Worm (Caenorhabditis elegans) whole organism, L3 larva: ENCODE data around the gene egl-23.

Experiments
- R02D3.7 ChIP-seq: fragments of 150-350 bp; optimal IDR thresholded peaks from 2 replicates; lab custom pipeline; 2014; ENCODE audit warnings: missing biosample characterization, missing genetic modification characterization
- aly-2 ChIP-seq: fragments of 150-350 bp; optimal IDR thresholded peaks from 2 replicates; lab custom pipeline; 2014; ENCODE audit warnings: missing biosample characterization, missing genetic modification characterization
- ama-1 ChIP-seq: fragments of 150-350 bp; optimal IDR thresholded peaks from 2 replicates; lab custom pipeline; 2018
- ceh-16 ChIP-seq: sonication (generic microtip); optimal IDR thresholded peaks from 2 replicates; lab custom pipeline; 2017; ENCODE audit warnings: missing biosample characterization, missing genetic modification characterization
- ceh-28 ChIP-seq: fragments of 150-350 bp; optimal IDR thresholded peaks from 2 replicates; lab custom pipeline; 2014; ENCODE audit warnings: missing biosample characterization, missing genetic modification reagents, missing genetic modification characterization
- egl-27 ChIP-seq: sonication (generic microtip); optimal IDR thresholded peaks from 4 replicates; lab custom pipeline; 2017; ENCODE audit warnings: missing biosample characterization, missing genetic modification reagents, missing genetic modification characterization
- egl-5 ChIP-seq: fragments of 150-350 bp; optimal IDR thresholded peaks from 2 replicates; lab custom pipeline; 2017; ENCODE audit warnings: missing biosample characterization, missing genetic modification reagents, missing genetic modification characterization, inconsistent platforms
- elt-2 ChIP-seq: sonication (generic microtip); optimal IDR thresholded peaks from 2 replicates; lab custom pipeline; 2016; ENCODE audit warnings: missing genetic modification reagents, mild to moderate bottlenecking, missing genetic modification characterization, missing compliant biosample characterization
- elt-3 ChIP-seq, 3 experiments: fragments of 150-350 bp in 1 of 3; sonication (generic microtip) in 2 of 3; optimal IDR thresholded peaks; 2 replicates in 2 of 3; 4 replicates in 1 of 3; lab custom pipeline; 2014 to 2017; ENCODE audit warnings: missing biosample characterization in 3 of 3, missing genetic modification characterization in 3 of 3
- eor-1 ChIP-seq, 2 experiments: fragments of 150-350 bp; optimal IDR thresholded peaks; 2 replicates each; lab custom pipeline; 2014 to 2018; ENCODE audit warnings: missing biosample characterization in 2 of 2, missing genetic modification characterization in 2 of 2
- fkh-2 ChIP-seq: fragments of 150-350 bp; optimal IDR thresholded peaks from 2 replicates; lab custom pipeline; 2014; ENCODE audit warnings: missing biosample characterization, missing genetic modification reagents, missing genetic modification characterization
- hmg-11 ChIP-seq: sonication (generic microtip); optimal IDR thresholded peaks from 2 replicates; lab custom pipeline; 2016; ENCODE audit warnings: missing genetic modification characterization, missing compliant biosample characterization
- mdl-1 ChIP-seq: fragments of 150-350 bp; optimal IDR thresholded peaks from 2 replicates; lab custom pipeline; 2014; ENCODE audit warnings: missing biosample characterization, missing genetic modification characterization
- mml-1 ChIP-seq: fragments of 150-350 bp; sonication (generic microtip); optimal IDR thresholded peaks from 3 replicates; lab custom pipeline; 2014; ENCODE audit warnings: missing biosample characterization, missing genetic modification characterization
- nhr-23 ChIP-seq: fragments of 150-350 bp; optimal IDR thresholded peaks from 2 replicates; lab custom pipeline; 2014; ENCODE audit warnings: missing biosample characterization, missing genetic modification reagents, missing genetic modification characterization
- nhr-237 ChIP-seq: fragments of 150-350 bp; optimal IDR thresholded peaks from 2 replicates; lab custom pipeline; 2014; ENCODE audit warnings: missing biosample characterization, missing genetic modification characterization
- nhr-28 ChIP-seq: fragments of 150-350 bp; optimal IDR thresholded peaks from 2 replicates; lab custom pipeline; 2014; ENCODE audit warnings: missing biosample characterization, missing genetic modification characterization
- nhr-67 ChIP-seq: fragments of 150-350 bp; optimal IDR thresholded peaks from 2 replicates; lab custom pipeline; 2014; ENCODE audit warnings: missing biosample characterization, missing genetic modification characterization
- nhr-76 ChIP-seq: fragments of 150-350 bp; sonication (generic microtip); optimal IDR thresholded peaks from 5 replicates; lab custom pipeline; 2014; ENCODE audit warnings: missing biosample characterization, missing genetic modification characterization
- nhr-77 ChIP-seq: fragments of 150-350 bp; optimal IDR thresholded peaks from 2 replicates; lab custom pipeline; 2014; ENCODE audit warnings: missing biosample characterization, missing genetic modification characterization
- pqm-1 ChIP-seq: fragments of 150-350 bp; optimal IDR thresholded peaks from 2 replicates; lab custom pipeline; 2017; ENCODE audit warnings: missing biosample characterization, missing genetic modification characterization, inconsistent platforms
- skn-1 ChIP-seq: fragments of 150-350 bp; optimal IDR thresholded peaks from 2 replicates; lab custom pipeline; 2014; ENCODE audit warnings: missing biosample characterization, missing genetic modification characterization
- snpc-4 ChIP-seq: fragments of 150-350 bp; optimal IDR thresholded peaks from 2 replicates; lab custom pipeline; 2014; ENCODE audit warnings: missing biosample characterization, missing genetic modification characterization
- tbx-2 ChIP-seq: sonication (generic microtip); optimal IDR thresholded peaks from 2 replicates; lab custom pipeline; 2016; ENCODE audit warnings: mild to moderate bottlenecking, missing genetic modification characterization, missing compliant biosample characterization
- unc-39 ChIP-seq: sonication (generic microtip); optimal IDR thresholded peaks from 4 replicates; lab custom pipeline; 2017; ENCODE audit warnings: missing biosample characterization, missing genetic modification characterization
- zag-1 ChIP-seq: fragments of 150-350 bp; optimal IDR thresholded peaks from 2 replicates; lab custom pipeline; 2014; ENCODE audit warnings: missing biosample characterization, missing genetic modification characterization

egl-23 gene

DNA sequence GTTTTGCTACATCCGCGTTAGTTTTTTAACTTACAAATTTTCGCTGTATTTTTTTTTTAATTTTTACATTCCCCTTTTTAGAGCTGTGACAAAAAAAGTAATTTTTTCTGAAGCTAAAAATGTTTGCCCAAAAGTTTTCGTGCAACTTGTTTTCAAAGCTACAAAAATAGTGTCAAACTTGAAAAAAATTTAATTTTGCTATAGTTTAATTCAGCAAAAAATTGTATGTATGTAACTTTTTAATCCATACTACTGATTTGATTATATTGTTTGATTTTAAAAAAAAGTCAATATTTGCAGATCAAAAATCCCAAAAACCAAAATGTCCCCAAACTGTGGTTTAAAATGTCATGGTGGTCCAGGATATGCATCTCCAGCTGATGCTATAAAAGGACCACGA, 62.0 kb downstream of the egl-23 start, which contains the start of gene semo-1:
semo-1 (plus strand) TSS at position 301 of the 400 bp plus-strand sequence.
- TF ChIP-seq elt-2 (tag; lab: Kevin White, UChicago) (no peak), tbx-2 (no peak), mml-1 (tag; lab: Kevin White, UChicago) (no peak), nhr-76 (tag; lab: Kevin White, UChicago) (no peak), unc-39 (no peak), pqm-1 (tag; lab: Kevin White, UChicago) (no peak), zag-1 (tag; lab: Kevin White, UChicago) (no peak), hmg-11 (no peak), eor-1 (tag; optimal IDR thresholded peaks at IDR 0.05; lab: Kevin White, UChicago) (no peak), R02D3.7 (tag; lab: Kevin White, UChicago) (no peak), nhr-23 (tag; lab: Kevin White, UChicago) (no peak), ama-1 (lab: Kevin White, UChicago) (no peak), mdl-1 (tag; lab: Kevin White, UChicago) (no peak), nhr-28 (tag; lab: Kevin White, UChicago) (no peak)

DNA sequence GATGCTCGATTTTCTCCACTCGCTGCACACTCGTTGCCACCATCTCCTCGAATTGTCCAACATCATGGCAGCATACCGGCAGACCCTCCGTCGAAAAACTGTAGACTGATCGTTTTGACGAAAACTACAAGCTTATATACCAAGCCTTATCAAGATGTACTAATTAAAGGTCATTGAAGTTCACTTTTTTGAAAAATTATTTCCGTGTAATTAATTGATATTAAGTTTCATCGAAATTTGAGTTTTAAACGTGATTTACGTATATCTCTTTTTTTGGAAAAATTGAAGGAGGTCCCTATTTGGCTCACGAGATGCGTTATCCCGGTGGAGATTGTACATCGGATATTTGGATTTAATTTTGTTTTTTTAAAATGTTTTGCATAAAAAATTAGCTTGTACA, 71.7 kb downstream of the egl-23 start, which contains the start of gene Y37A1B.4:
Y37A1B.4 (minus strand) TSS at position 101 of the 400 bp plus-strand sequence.
- no peak for TF ChIP-seq ceh-28
- no peak for TF ChIP-seq skn-1
- no peak for TF ChIP-seq nhr-77 (tag; lab: Kevin White, UChicago)
- no peak for TF ChIP-seq ama-1 (lab: Kevin White, UChicago)
- TF ChIP-seq fkh-2 (tag; lab: Kevin White, UChicago), result no peak
- no peak for TF ChIP-seq nhr-28 (tag; lab: Kevin White, UChicago)
- no peak for TF ChIP-seq egl-5 (tag; lab: Kevin White, UChicago)
- no peak for TF ChIP-seq mml-1 (tag; lab: Kevin White, UChicago)
- no peak for TF ChIP-seq elt-3 (tag; optimal IDR thresholded peaks at IDR 0.05; lab: Kevin White, UChicago)
- TF ChIP-seq nhr-67 (tag; lab: Kevin White, UChicago), result no peak
- TF ChIP-seq zag-1 (tag; lab: Kevin White, UChicago), result no peak
- TF ChIP-seq egl-27 (tag; lab: Kevin White, UChicago), result no peak
- TF ChIP-seq aly-2 (tag; lab: Kevin White, UChicago), result no peak
- TF ChIP-seq ceh-16 (tag; lab: Kevin White, UChicago), result no peak
- no peak for TF ChIP-seq nhr-237 (tag; lab: Kevin White, UChicago)
- no peak for TF ChIP-seq snpc-4 (tag; lab: Kevin White, UChicago)
